Worm (Caenorhabditis elegans): ENCODE results near the gene W02D7.6.

Gene W02D7.6

ce11 chrV:8284800-8285199, 16.5 kb downstream of the W02D7.6 start, which contains the start of gene slc-17.5:
Gene slc-17.5 (minus strand): TSS chrV:8284900.
- no peak for TF ChIP-seq blmp-1 (tag; optimal IDR thresholded peaks at IDR 0.05; ENCODE audit: insufficient read depth)
- no peak for TF ChIP-seq nhr-12 (tag; optimal IDR thresholded peaks at IDR 0.05)
- TF ChIP-seq ztf-4 (tag; optimal IDR thresholded peaks at IDR 0.05), result no peak
- TF ChIP-seq fos-1 (tag; optimal IDR thresholded peaks at IDR 0.05), result no peak
- no peak for TF ChIP-seq peb-1 (tag; optimal IDR thresholded peaks at IDR 0.05)
- TF ChIP-seq ceh-82 (tag; optimal IDR thresholded peaks at IDR 0.05), result no peak
- TF ChIP-seq sem-4 (tag; optimal IDR thresholded peaks at IDR 0.05), result no peak
- no peak for TF ChIP-seq ZK546.5 (tag; optimal IDR thresholded peaks at IDR 0.05)
- TF ChIP-seq nhr-237 (tag; optimal IDR thresholded peaks at IDR 0.05), result no peak
- no peak for TF ChIP-seq F13H6.1 (tag; optimal IDR thresholded peaks at IDR 0.05)
- TF ChIP-seq ama-1 (optimal IDR thresholded peaks at IDR 0.05), result no peak
- no peak for TF ChIP-seq nhr-25 (tag; optimal IDR thresholded peaks at IDR 0.05)
- no peak for TF ChIP-seq lin-11 (tag; optimal IDR thresholded peaks at IDR 0.05)
- no peak for TF ChIP-seq unc-39 (tag; optimal IDR thresholded peaks at IDR 0.05)

ce11 chrV:8282933-8283332, 18.4 kb downstream of the W02D7.6 start:
- TF ChIP-seq C34F6.9 (tag; optimal IDR thresholded peaks at IDR 0.05) (no peak), nhr-21 (tag; optimal IDR thresholded peaks at IDR 0.05) (no peak), lin-11 (tag; optimal IDR thresholded peaks at IDR 0.05) (no peak), mdl-1 (tag; optimal IDR thresholded peaks at IDR 0.05) (no peak), dmd-4 (tag; optimal IDR thresholded peaks at IDR 0.05) (no peak)

DNA sequence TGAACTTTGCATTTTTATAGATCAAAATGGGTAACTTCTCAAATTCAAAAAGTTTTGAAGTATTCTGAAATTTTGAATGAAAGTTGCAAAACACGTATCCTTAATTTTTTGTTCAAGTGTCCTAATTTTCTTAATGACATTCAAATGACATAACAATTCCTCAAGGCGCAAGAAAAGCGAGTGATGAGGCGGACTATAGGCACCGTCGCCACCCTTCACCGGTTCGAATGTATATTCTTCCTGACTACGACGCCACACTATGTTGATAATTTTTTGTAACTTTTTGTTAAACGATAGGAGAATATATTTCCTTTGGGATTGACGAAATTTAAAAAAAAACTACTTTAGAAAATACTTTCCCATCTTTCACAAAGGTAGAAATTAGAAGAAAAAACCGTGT, 19.7 kb downstream of the W02D7.6 start:
- TF ChIP-seq egl-27 (tag; optimal IDR thresholded peaks at IDR 0.05) (no peak), zag-1 (tag; optimal IDR thresholded peaks at IDR 0.05) (no peak), nhr-10 (tag; optimal IDR thresholded peaks at IDR 0.05) (no peak), ztf-4 (tag; optimal IDR thresholded peaks at IDR 0.05) (no peak), nhr-25 (tag; optimal IDR thresholded peaks at IDR 0.05) (no peak), ztf-11 (tag; optimal IDR thresholded peaks at IDR 0.05) (no peak), alr-1 (tag; optimal IDR thresholded peaks at IDR 0.05) (no peak)

ce11 chrV:8280770-8281169, 20.5 kb downstream of the W02D7.6 start, which contains the start of gene str-135:
Gene str-135 (minus strand): TSS chrV:8280870.
- TF ChIP-seq sma-9 (GFP tag; optimal IDR thresholded peaks at IDR 0.05) (no peak), sma-9 (tag; optimal IDR thresholded peaks at IDR 0.05) (no peak), unc-55 (GFP tag; optimal IDR thresholded peaks at IDR 0.05) (no peak), mab-5 (tag; optimal IDR thresholded peaks at IDR 0.05) (no peak), egl-27 (tag; optimal IDR thresholded peaks at IDR 0.05) (no peak), ceh-16 (tag; optimal IDR thresholded peaks at IDR 0.05) (no peak)

DNA sequence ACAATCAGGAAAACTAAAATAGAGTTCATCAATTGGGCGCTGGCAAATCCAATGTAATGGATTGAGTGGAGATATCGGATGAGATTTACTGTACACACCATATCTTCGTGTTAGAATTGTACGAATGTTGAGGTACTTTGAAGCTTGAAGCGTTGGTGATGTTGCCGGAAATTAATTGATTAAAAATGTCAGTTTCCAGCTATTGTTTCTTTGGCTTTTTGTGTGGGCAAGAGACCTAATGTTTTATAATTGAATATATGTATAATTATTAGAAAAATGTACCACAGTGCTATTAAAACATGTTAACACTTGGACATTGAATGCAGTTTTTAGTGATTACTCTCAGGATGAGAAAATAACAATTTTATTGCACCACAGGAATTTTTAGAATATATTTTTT, 22.5 kb downstream of the W02D7.6 start, which contains the start of gene str-136:
Gene str-136, minus strand, starts transcription at position 101 of the 400 bp plus-strand sequence.
- TF ChIP-seq mbf-1 (tag; optimal IDR thresholded peaks at IDR 0.05) (no peak), unc-62 (GFP tag; optimal IDR thresholded peaks at IDR 0.05) (no peak), ZK546.5 (tag; optimal IDR thresholded peaks at IDR 0.05) (no peak), lin-11 (tag; optimal IDR thresholded peaks at IDR 0.05) (no peak), mdl-1 (tag; optimal IDR thresholded peaks at IDR 0.05) (no peak), ama-1 (optimal IDR thresholded peaks at IDR 0.05) (no peak), nhr-25 (tag; optimal IDR thresholded peaks at IDR 0.05) (no peak), snpc-4 (tag; optimal IDR thresholded peaks at IDR 0.05) (no peak), nhr-10 (tag; optimal IDR thresholded peaks at IDR 0.05) (no peak), Y55F3AM.14 (GFP tag; optimal IDR thresholded peaks at IDR 0.05) (no peak), mab-5 (tag; optimal IDR thresholded peaks at IDR 0.05) (no peak), sma-3 (GFP tag; optimal IDR thresholded peaks at IDR 0.05) (no peak), nhr-23 (tag; optimal IDR thresholded peaks at IDR 0.05) (no peak), sem-4 (tag; optimal IDR thresholded peaks at IDR 0.05) (no peak), nhr-12 (tag; optimal IDR thresholded peaks at IDR 0.05) (no peak)

ce11 chrV:8271995-8272394, 29.3 kb downstream of the W02D7.6 start, which contains the start of gene asp-5:
Gene asp-5 (plus strand): TSS chrV:8272385.
- TF ChIP-seq sma-9 (GFP tag; optimal IDR thresholded peaks at IDR 0.05) (peak; percentile 34), sma-9 (tag; optimal IDR thresholded peaks at IDR 0.05) (no peak), crh-2 (tag; optimal IDR thresholded peaks at IDR 0.05) (peak; percentile 55), fos-1 (tag; optimal IDR thresholded peaks at IDR 0.05) (peak; percentile 41), ceh-16 (tag; optimal IDR thresholded peaks at IDR 0.05) (no peak), skn-1 (tag; optimal IDR thresholded peaks at IDR 0.05) (peak; percentile 20), dmd-4 (tag; optimal IDR thresholded peaks at IDR 0.05) (no peak)

Data from whole organism, L2 larva.